Worm (Caenorhabditis elegans): ENCODE results near the gene mrpl-12.

DNA sequence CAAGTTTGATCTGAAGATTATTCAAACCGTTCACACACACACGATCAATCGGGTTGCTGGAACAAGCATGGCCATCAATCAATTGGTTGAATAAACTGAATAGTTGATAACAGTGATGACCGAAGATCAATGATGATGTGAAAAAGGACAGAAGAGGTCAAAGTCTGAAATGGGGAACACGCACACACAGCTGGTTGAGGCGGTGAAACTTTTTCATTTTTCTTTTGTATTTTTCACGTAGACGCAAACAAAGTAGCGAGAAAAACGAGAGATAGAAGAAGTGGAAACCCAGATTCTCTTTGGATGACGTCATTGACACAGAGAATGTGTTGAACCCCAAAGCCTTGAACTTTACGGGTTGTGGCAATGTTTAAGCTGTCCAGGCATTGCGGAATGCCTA is 9.9 kb downstream of the mrpl-12 start:
- no peak for TF ChIP-seq klf-2 (GFP tag; conservative IDR thresholded peaks at IDR 0.05)
- no peak for TF ChIP-seq flt-1 (GFP tag; IDR thresholded peaks at IDR 0.05)
- no peak for TF ChIP-seq med-1 (GFP tag; optimal IDR thresholded peaks at IDR 0.05; ENCODE audit: insufficient read depth)
- TF ChIP-seq ztf-23 (GFP tag; IDR thresholded peaks at IDR 0.05), result no peak
- no peak for TF ChIP-seq ref-1 (GFP tag; conservative IDR thresholded peaks at IDR 0.05)
- no peak for TF ChIP-seq ztf-29 (GFP tag; IDR thresholded peaks at IDR 0.05)
- no peak for TF ChIP-seq T22C8.4 (GFP tag; IDR thresholded peaks at IDR 0.05)
- TF ChIP-seq cog-1 (tag; optimal IDR thresholded peaks at IDR 0.05), result no peak
- TF ChIP-seq tab-1 (GFP tag; IDR thresholded peaks at IDR 0.05), result no peak
